Fruit fly (Drosophila melanogaster): Measurements from ENCODE around the gene Mob2.

DNA sequence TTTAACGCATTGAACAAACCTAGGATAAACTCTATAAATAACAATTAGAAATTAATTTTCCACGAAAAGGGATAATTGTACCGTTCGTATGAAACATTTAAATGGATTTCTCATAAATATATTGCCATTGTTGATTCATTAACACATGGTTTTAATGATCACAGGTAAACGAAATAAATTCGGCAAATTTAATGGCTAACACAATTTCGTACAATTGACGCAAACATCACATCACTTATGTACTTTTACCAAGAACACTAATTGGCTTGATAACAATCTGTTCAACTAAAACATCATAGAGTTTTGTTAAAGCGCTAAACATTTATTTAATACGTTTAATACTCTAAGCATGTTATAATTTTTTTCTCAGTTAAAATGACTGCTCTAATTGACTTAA is 8.4 kb downstream of the Mob2 start:
- TF ChIP-seq acj6 (GFP tag; optimal IDR thresholded peaks at IDR 0.05) (no peak), Gug (GFP tag; IDR thresholded peaks at IDR 0.05) (no peak), svp (GFP tag) (no peak), Hr39 (GFP tag; optimal IDR thresholded peaks at IDR 0.05) (no peak), CG31627 (GFP tag; optimal IDR thresholded peaks at IDR 0.05) (no peak), CG1621 (tag; optimal IDR thresholded peaks at IDR 0.05) (no peak), CG16779 (tag; optimal IDR thresholded peaks at IDR 0.05) (no peak), CG6854 (GFP tag; optimal IDR thresholded peaks at IDR 0.05) (no peak), CG11294 (GFP tag; IDR thresholded peaks at IDR 0.05) (no peak), CG15336 (GFP tag; IDR thresholded peaks at IDR 0.05) (no peak)

Measured in whole organism, prepupa.